2 fruit fly cellular contexts compared by ENCODE assay signal in the genomic region with DNA sequence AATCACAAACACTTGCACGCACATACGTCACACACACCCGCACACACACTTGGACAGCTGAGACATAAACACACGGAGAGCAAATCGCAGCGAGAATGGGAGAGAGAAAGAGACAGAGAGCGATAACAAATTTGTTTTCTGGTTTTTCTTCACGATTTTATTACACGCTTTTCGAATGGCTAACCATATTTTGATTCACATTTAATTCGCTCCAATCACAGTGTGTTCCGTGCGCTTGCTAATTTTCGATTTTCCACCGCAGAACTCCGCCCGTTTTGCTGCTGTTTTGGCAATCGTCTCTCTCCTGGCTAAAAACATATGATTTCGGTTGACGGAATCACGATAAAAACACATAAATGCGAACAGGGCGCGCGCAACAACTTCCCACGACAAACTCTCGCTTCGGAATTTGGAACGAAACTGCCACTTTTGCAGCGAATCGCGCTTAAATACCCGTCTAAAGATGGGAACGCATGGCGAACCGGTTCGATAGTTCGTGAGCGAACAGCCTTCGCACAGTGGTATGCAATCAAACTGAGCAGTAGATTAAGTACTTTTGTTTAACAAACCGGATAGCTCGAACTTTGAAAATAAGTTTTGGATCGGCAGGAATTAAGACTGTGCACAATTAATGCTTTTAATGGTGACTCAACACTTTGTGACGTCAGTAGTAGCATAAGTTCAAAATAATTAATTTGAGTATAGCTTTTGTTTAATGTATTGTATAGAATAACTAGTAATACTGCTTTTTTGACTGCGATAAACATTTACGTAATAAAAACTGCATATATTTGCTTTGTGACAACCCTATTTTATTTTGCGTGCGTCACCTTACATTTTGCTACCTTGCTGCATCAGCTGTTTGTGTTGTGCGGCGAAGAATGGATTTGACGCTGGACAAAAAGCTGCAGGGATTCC.
TF ChIP-seq lines count a peak whose summit lies in the region.

A gene (minus strand): TSS at position 424 of the 918 bp plus-strand sequence.
A gene (plus strand): TSS at position 856 of the 918 bp plus-strand sequence.

TF ChIP-seq in whole organism, embryonic, 481 proteins besides CTCF, POLR2A, EP300 and RAD21 (continued from another document and continues in another):
- TF ChIP-seq fru (optimal IDR thresholded peaks at IDR 0.05; lab: Kevin White, UChicago) (no peak), fu2 (GFP tag; optimal IDR thresholded peaks at IDR 0.05; lab: Kevin White, UChicago) (peak; percentile 98), HLH54F (GFP tag; optimal IDR thresholded peaks at IDR 0.05; lab: Kevin White, UChicago) (peak; percentile 99), klu (GFP tag; IDR thresholded peaks at IDR 0.05; lab: Robert Waterston, UW) (peak; percentile 95), sim (GFP tag; IDR thresholded peaks at IDR 0.05; lab: Robert Waterston, UW) (peak; percentile 90), GATAe (GFP tag; conservative IDR thresholded peaks at IDR 0.05; lab: Robert Waterston, UW) (peak; percentile 78), br (optimal IDR thresholded peaks at IDR 0.05; lab: Kevin White, UChicago) (no peak), CG11695 (GFP tag; IDR thresholded peaks at IDR 0.05; lab: Robert Waterston, UW) (peak; percentile 94), tll (GFP tag; optimal IDR thresholded peaks at IDR 0.05; lab: Kevin White, UChicago) (peak; percentile 28 to 94), CG14441 (GFP tag; IDR thresholded peaks at IDR 0.05; lab: Robert Waterston, UW) (peak; percentile 92), Dref (GFP tag; IDR thresholded peaks at IDR 0.05; lab: Robert Waterston, UW) (no peak), zfh1 (GFP tag; IDR thresholded peaks at IDR 0.05; lab: Robert Waterston, UW) (peak; percentile 95), ro (GFP tag; IDR thresholded peaks at IDR 0.05; lab: Robert Waterston, UW) (peak; percentile 76), pnt (GFP tag; optimal IDR thresholded peaks at IDR 0.05; lab: Kevin White, UChicago) (peak; percentile 98), Bgb (GFP tag; IDR thresholded peaks at IDR 0.05; lab: Robert Waterston, UW; ENCODE audit: partially characterized antibody) (peak; percentile 90), sr (GFP tag; IDR thresholded peaks at IDR 0.05; lab: Robert Waterston, UW) (peak; percentile 31; the same call in 1 of the 3 replicates), Mad (GFP tag; optimal IDR thresholded peaks at IDR 0.05; lab: Kevin White, UChicago) (peak; percentile 98), CG11560 (tag; IDR thresholded peaks at IDR 0.05; lab: Robert Waterston, UW) (no peak; the same call in 2 of the 3 replicates), CG17912 (GFP tag; optimal IDR thresholded peaks at IDR 0.05; lab: Kevin White, UChicago) (peak; percentile 83), CG12104 (GFP tag; optimal IDR thresholded peaks at IDR 0.05; lab: Kevin White, UChicago) (peak; percentile 97), CG32767 (GFP tag; IDR thresholded peaks at IDR 0.05; lab: Robert Waterston, UW) (peak; percentile 88), esg (GFP tag; conservative IDR thresholded peaks at IDR 0.05; lab: Robert Waterston, UW) (peak; percentile 93), CG34224 (GFP tag; IDR thresholded peaks at IDR 0.05; lab: Robert Waterston, UW; ENCODE audit: partially characterized antibody) (peak; percentile 73), NFAT (GFP tag; IDR thresholded peaks at IDR 0.05; lab: Robert Waterston, UW) (peak; percentile 90), CG12659 (GFP tag; optimal IDR thresholded peaks at IDR 0.05; lab: Kevin White, UChicago) (peak; percentile 98), Bdp1 (GFP tag; optimal IDR thresholded peaks at IDR 0.05; lab: Kevin White, UChicago) (peak; percentile 94), Asciz (GFP tag; optimal IDR thresholded peaks at IDR 0.05; lab: Kevin White, UChicago) (peak; percentile 90), Fer2 (tag; optimal IDR thresholded peaks at IDR 0.05; lab: Kevin White, UChicago) (peak; percentile 93), Oli (tag; optimal IDR thresholded peaks at IDR 0.05; lab: Kevin White, UChicago) (peak; percentile 97), stwl (tag; optimal IDR thresholded peaks at IDR 0.05; lab: Kevin White, UChicago) (peak; percentile 60), H2.0 (GFP tag; IDR thresholded peaks at IDR 0.05; lab: Robert Waterston, UW) (peak; percentile 94), repo (GFP tag; optimal IDR thresholded peaks at IDR 0.05; lab: Kevin White, UChicago) (peak; percentile 97), crol (GFP tag; IDR thresholded peaks at IDR 0.05; lab: Robert Waterston, UW) (peak; percentile 55; the same call in 1 of the 2 replicates), chif (GFP tag; optimal IDR thresholded peaks at IDR 0.05; lab: Kevin White, UChicago) (peak; percentile 98 to 99), Med (GFP tag; lab: Kevin White, UChicago) (peak; percentile 100), CG12942 (GFP tag; optimal IDR thresholded peaks at IDR 0.05; lab: Kevin White, UChicago) (peak; percentile 98), CG30403 (GFP tag; optimal IDR thresholded peaks at IDR 0.05; lab: Kevin White, UChicago) (peak; percentile 99), Sin3A (optimal IDR thresholded peaks at IDR 0.05; lab: Kevin White, UChicago) (peak; percentile 86), Scr (GFP tag; IDR thresholded peaks at IDR 0.05; lab: Robert Waterston, UW; ENCODE audit: partially characterized antibody) (peak; percentile 79), CG31388 (GFP tag; optimal IDR thresholded peaks at IDR 0.05; lab: Kevin White, UChicago) (peak; percentile 96), BEAF-32 (GFP tag; optimal IDR thresholded peaks at IDR 0.05; lab: Kevin White, UChicago) (peak; percentile 90), sd (tag; optimal IDR thresholded peaks at IDR 0.05; lab: Kevin White, UChicago) (peak; percentile 89), Bteb2 (GFP tag; optimal IDR thresholded peaks at IDR 0.05; lab: Kevin White, UChicago) (peak; percentile 98), CG4424 (GFP tag; optimal IDR thresholded peaks at IDR 0.05; lab: Kevin White, UChicago) (peak; percentile 99), ttk (GFP tag; IDR thresholded peaks at IDR 0.05; lab: Robert Waterston, UW) (peak; percentile 91; the same call in 1 of the 2 replicates), hb (GFP tag; IDR thresholded peaks at IDR 0.05; lab: Robert Waterston, UW; ENCODE audit: partially characterized antibody) (peak; percentile 76; the same call in 2 of the 3 replicates), CG12744 (GFP tag; optimal IDR thresholded peaks at IDR 0.05; lab: Kevin White, UChicago) (peak; percentile 95), ato (GFP tag; IDR thresholded peaks at IDR 0.05; lab: Robert Waterston, UW; ENCODE audit: partially characterized antibody) (peak; percentile 68), HmgD (GFP tag; optimal IDR thresholded peaks at IDR 0.05; lab: Kevin White, UChicago) (peak; percentile 97), ac (GFP tag; optimal IDR thresholded peaks at IDR 0.05; lab: Kevin White, UChicago) (peak; percentile 79), pan (optimal IDR thresholded peaks at IDR 0.05; lab: Kevin White, UChicago) (no peak), pan (GFP tag; optimal IDR thresholded peaks at IDR 0.05 in 1 of 2, IDR thresholded peaks at IDR 0.05 in 1 of 2) (peak in 1 of 2 experiments; percentile 95), sob (GFP tag; IDR thresholded peaks at IDR 0.05; lab: Robert Waterston, UW) (peak; percentile 95), gro (GFP tag; optimal IDR thresholded peaks at IDR 0.05; lab: Kevin White, UChicago) (peak; percentile 97), CG1832 (GFP tag; optimal IDR thresholded peaks at IDR 0.05; lab: Kevin White, UChicago) (no peak), CG6175 (GFP tag; IDR thresholded peaks at IDR 0.05; lab: Robert Waterston, UW) (peak; percentile 84), fd102C (GFP tag; optimal IDR thresholded peaks at IDR 0.05; lab: Kevin White, UChicago) (peak; percentile 64), CrebB (tag; optimal IDR thresholded peaks at IDR 0.05; lab: Kevin White, UChicago) (peak; percentile 94)

TF ChIP-seq in whole organism, prepupa, 60 proteins besides CTCF, POLR2A, EP300 and RAD21 (continued from another document):
- TF ChIP-seq CG10631 (GFP tag; optimal IDR thresholded peaks at IDR 0.05; lab: Kevin White, UChicago) (peak; percentile 99), CG1621 (tag; optimal IDR thresholded peaks at IDR 0.05; lab: Kevin White, UChicago) (peak; percentile 94), Hr39 (GFP tag; optimal IDR thresholded peaks at IDR 0.05; lab: Kevin White, UChicago) (peak; percentile 99), Met (GFP tag; optimal IDR thresholded peaks at IDR 0.05; lab: Kevin White, UChicago) (peak; percentile 98), fd59A (GFP tag; optimal IDR thresholded peaks at IDR 0.05; lab: Kevin White, UChicago) (peak; percentile 95), Ets96B (tag; optimal IDR thresholded peaks at IDR 0.05; lab: Kevin White, UChicago) (peak; percentile 95), dac (GFP tag; optimal IDR thresholded peaks at IDR 0.05; lab: Kevin White, UChicago) (peak; percentile 96), Sox15 (GFP tag; optimal IDR thresholded peaks at IDR 0.05; lab: Kevin White, UChicago) (peak; percentile 98), CG6792 (GFP tag; optimal IDR thresholded peaks at IDR 0.05; lab: Kevin White, UChicago) (peak; percentile 97), eg (GFP tag; IDR thresholded peaks at IDR 0.05; lab: Robert Waterston, UW) (peak; percentile 95), CG32006 (GFP tag; optimal IDR thresholded peaks at IDR 0.05; lab: Kevin White, UChicago) (peak; percentile 98), Hr4 (GFP tag; optimal IDR thresholded peaks at IDR 0.05; lab: Kevin White, UChicago) (peak; percentile 99), ss (GFP tag; optimal IDR thresholded peaks at IDR 0.05; lab: Kevin White, UChicago) (peak; percentile 89 to 94), Sox102F (GFP tag; optimal IDR thresholded peaks at IDR 0.05; lab: Kevin White, UChicago) (peak; percentile 98), OdsH (GFP tag; optimal IDR thresholded peaks at IDR 0.05; lab: Kevin White, UChicago) (peak; percentile 99)
